Worm (Caenorhabditis elegans) whole organism, late embryonic: ENCODE data around the gene F54H12.8.

Experiments
- C08G9.2 ChIP-seq: sonication (generic microtip); optimal IDR thresholded peaks from 2 replicates; lab custom pipeline; 2016; ENCODE audit warnings: mild to moderate bottlenecking, missing genetic modification characterization, moderate library complexity, missing compliant biosample characterization
- K02D7.2 ChIP-seq: sonication (generic microtip); optimal IDR thresholded peaks from 2 replicates; lab custom pipeline; 2017; ENCODE audit warnings: mild to moderate bottlenecking, missing genetic modification characterization, missing compliant biosample characterization
- ahr-1 ChIP-seq: sonication (generic microtip); optimal IDR thresholded peaks from 2 replicates; lab custom pipeline; 2016; ENCODE audit warnings: missing genetic modification characterization, missing compliant biosample characterization
- ama-1 ChIP-seq: fragments of 150-350 bp; optimal IDR thresholded peaks from 2 replicates; lab custom pipeline; 2014
- ceh-14 ChIP-seq: sonication (generic microtip); optimal IDR thresholded peaks from 2 replicates; lab custom pipeline; 2016; ENCODE audit warnings: missing genotype, missing genetic modification characterization, missing compliant biosample characterization
- ceh-18 ChIP-seq: sonication (generic microtip); optimal IDR thresholded peaks from 2 replicates; lab custom pipeline; 2016; ENCODE audit warnings: missing genetic modification characterization, missing compliant biosample characterization
- ceh-22 ChIP-seq: sonication (generic microtip); optimal IDR thresholded peaks from 2 replicates; lab custom pipeline; 2017; ENCODE audit warnings: missing biosample characterization, missing genetic modification characterization
- dmd-4 ChIP-seq: sonication (generic microtip); optimal IDR thresholded peaks from 2 replicates; lab custom pipeline; 2016; ENCODE audit warnings: borderline replicate concordance, missing genetic modification characterization, missing compliant biosample characterization
- elt-4 ChIP-seq: sonication (generic microtip); optimal IDR thresholded peaks from 2 replicates; lab custom pipeline; 2016; ENCODE audit warnings: missing genetic modification characterization, missing compliant biosample characterization
- ets-4 ChIP-seq: sonication (generic microtip); optimal IDR thresholded peaks from 2 replicates; lab custom pipeline; 2016; ENCODE audit warnings: missing genetic modification characterization, missing compliant biosample characterization
- eyg-1 ChIP-seq: sonication (generic microtip); optimal IDR thresholded peaks from 2 replicates; lab custom pipeline; 2016; ENCODE audit warnings: missing genotype, missing genetic modification characterization, missing compliant biosample characterization
- fkh-10 ChIP-seq: fragments of 150-350 bp; optimal IDR thresholded peaks from 2 replicates; lab custom pipeline; 2014; ENCODE audit warnings: missing biosample characterization, missing genetic modification reagents, missing genetic modification characterization
- gmeb-2 ChIP-seq: sonication (generic microtip); optimal IDR thresholded peaks from 2 replicates; lab custom pipeline; 2016; ENCODE audit warnings: missing genetic modification characterization, inconsistent platforms, missing compliant biosample characterization
- hlh-30 ChIP-seq: sonication (generic microtip); optimal IDR thresholded peaks from 2 replicates; lab custom pipeline; 2017; ENCODE audit warnings: antibody characterized with exemption, missing genetic modification characterization, missing compliant biosample characterization; ENCODE audit not compliant: insufficient read depth
- lim-6 ChIP-seq: sonication (generic microtip); optimal IDR thresholded peaks from 2 replicates; lab custom pipeline; 2016; ENCODE audit warnings: missing genetic modification characterization, missing compliant biosample characterization
- nfya-1 ChIP-seq: sonication (generic microtip); optimal IDR thresholded peaks from 2 replicates; lab custom pipeline; 2017; ENCODE audit warnings: missing genetic modification characterization, mild to moderate bottlenecking, missing compliant biosample characterization, antibody characterized with exemption, moderate library complexity
- nhr-11 ChIP-seq: fragments of 150-350 bp; optimal IDR thresholded peaks from 2 replicates; lab custom pipeline; 2014; ENCODE audit warnings: missing biosample characterization, missing genetic modification characterization
- nhr-232 ChIP-seq: sonication (generic microtip); optimal IDR thresholded peaks from 2 replicates; lab custom pipeline; 2016; ENCODE audit warnings: missing genetic modification characterization, missing compliant biosample characterization
- odd-2 ChIP-seq: sonication (generic microtip); optimal IDR thresholded peaks from 2 replicates; lab custom pipeline; 2017; ENCODE audit warnings: antibody characterized with exemption, mild to moderate bottlenecking, missing genetic modification characterization, missing compliant biosample characterization
- pha-4 ChIP-seq: fragments of 150-350 bp; optimal IDR thresholded peaks from 2 replicates; lab custom pipeline; 2018; ENCODE audit warnings: missing biosample characterization, missing genetic modification reagents, missing genetic modification characterization
- pqm-1 ChIP-seq: sonication (generic microtip); optimal IDR thresholded peaks from 2 replicates; lab custom pipeline; 2016; ENCODE audit warnings: missing genetic modification characterization, missing compliant biosample characterization
- sdc-2 ChIP-seq: sonication (generic microtip); optimal IDR thresholded peaks from 2 replicates; lab custom pipeline; 2016; ENCODE audit warnings: missing genotype, missing genetic modification characterization, missing compliant biosample characterization
- sox-4 ChIP-seq: sonication (generic microtip); optimal IDR thresholded peaks from 2 replicates; lab custom pipeline; 2017; ENCODE audit warnings: mild to moderate bottlenecking, missing genetic modification characterization, inconsistent platforms, missing compliant biosample characterization
- unc-3 ChIP-seq, 2 experiments: fragments of 200-800 bp in 1 of 2; sonication (Bioruptor generic) in 1 of 2; sonication (generic microtip) in 1 of 2; conservative IDR thresholded peaks in 1 of 2; optimal IDR thresholded peaks in 1 of 2; 2 replicates each; pipeline versions ENCODE4 v1.3.6 to Lab custom; 2016 to 2022; ENCODE audit warnings: missing compliant biosample characterization in 2 of 2, missing genetic modification characterization in 2 of 2, missing genetic modification reagents in 1 of 2
- zip-5 ChIP-seq: sonication (generic microtip); optimal IDR thresholded peaks from 2 replicates; lab custom pipeline; 2016; ENCODE audit warnings: missing genetic modification characterization, missing compliant biosample characterization

Gene F54H12.8

ce11 chrIII:7922207-7922606 lies 46.8 kb downstream of the F54H12.8 start, which contains the start of gene C29E4.17:
C29E4.17 (plus strand) TSS chrIII:7922507.
- TF ChIP-seq nfya-1 (tag; lab: Kevin White, UChicago) (no peak), ceh-18 (tag; lab: Kevin White, UChicago) (no peak), lim-6 (tag; lab: Kevin White, UChicago) (no peak)

DNA sequence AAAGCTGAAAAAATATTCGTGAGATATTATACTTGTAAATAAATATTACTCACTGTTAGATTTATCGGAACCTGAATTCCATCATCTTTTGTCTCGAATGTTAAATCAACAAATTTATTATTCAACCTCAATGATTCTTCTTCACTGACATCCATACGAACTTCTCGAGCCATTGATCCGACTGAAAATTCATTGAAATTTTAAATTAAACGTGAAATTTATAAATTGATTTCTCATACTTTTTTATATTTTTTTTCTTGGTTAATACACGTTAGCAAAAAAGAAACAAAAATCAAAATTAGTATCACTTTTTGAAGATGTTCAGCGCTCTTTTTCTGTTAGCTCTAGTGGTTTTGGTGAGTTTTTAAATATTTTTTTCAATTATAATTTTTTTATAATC lies 49.2 kb downstream of the F54H12.8 start, which contains the start of gene C29E4.14:
Gene C29E4.14 (plus strand): TSS at position 301 of the 400 bp plus-strand sequence.
- TF ChIP-seq pha-4 (tag; lab: Kevin White, UChicago) = no peak
- TF ChIP-seq sdc-2 (tag; lab: Kevin White, UChicago) = no peak
- TF ChIP-seq ahr-1 = no peak
- TF ChIP-seq K02D7.2 (tag; lab: Kevin White, UChicago) = no peak
- no peak for TF ChIP-seq ceh-14
- TF ChIP-seq pqm-1 (tag; lab: Kevin White, UChicago) = no peak
- TF ChIP-seq C08G9.2 (tag; lab: Kevin White, UChicago) = no peak
- no peak for TF ChIP-seq fkh-10 (GFP tag; lab: Kevin White, UChicago)
- no peak for TF ChIP-seq zip-5 (tag; lab: Kevin White, UChicago)
- no peak for TF ChIP-seq ceh-18 (tag; lab: Kevin White, UChicago)
- TF ChIP-seq nfya-1 (tag; lab: Kevin White, UChicago) = no peak
- no peak for TF ChIP-seq nhr-232 (tag; lab: Kevin White, UChicago)
- TF ChIP-seq ceh-22 (tag; lab: Kevin White, UChicago) = no peak
- TF ChIP-seq odd-2 = no peak
- TF ChIP-seq elt-4 (tag; lab: Kevin White, UChicago) = no peak

DNA sequence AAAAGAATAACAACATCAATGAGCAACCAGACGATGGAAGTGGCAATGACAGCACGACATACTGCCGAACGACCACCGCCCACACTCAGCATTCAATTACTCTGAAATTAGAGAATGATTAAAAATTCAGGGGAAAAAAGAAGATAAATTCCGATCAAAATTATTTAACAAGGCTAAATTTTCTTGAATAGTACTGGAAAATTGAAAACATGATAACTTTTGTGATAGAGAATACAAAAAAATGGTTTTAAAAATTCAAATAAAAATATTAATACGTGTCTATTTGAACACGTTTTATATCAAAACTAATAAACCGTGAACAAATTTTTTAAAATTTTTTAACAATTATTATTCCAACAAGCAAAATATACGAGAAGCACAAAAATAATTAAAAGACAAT lies 51.4 kb downstream of the F54H12.8 start, which contains the start of gene gly-3:
Gene gly-3 (minus strand): TSS at position 101 of the 400 bp plus-strand sequence.
- TF ChIP-seq eyg-1 (tag; lab: Kevin White, UChicago) = no peak
- TF ChIP-seq ets-4 = no peak
- TF ChIP-seq gmeb-2 (tag; lab: Kevin White, UChicago) = no peak
- no peak for TF ChIP-seq sox-4 (tag; lab: Kevin White, UChicago)
- no peak for TF ChIP-seq hlh-30
- no peak for TF ChIP-seq nhr-232 (tag; lab: Kevin White, UChicago)
- TF ChIP-seq ama-1 (lab: Kevin White, UChicago) = no peak
- no peak for TF ChIP-seq ceh-14
- TF ChIP-seq nhr-11 = no peak
- TF ChIP-seq C08G9.2 (tag; lab: Kevin White, UChicago) = no peak
- TF ChIP-seq zip-5 (tag; lab: Kevin White, UChicago) = no peak
- TF ChIP-seq unc-3 (GFP tag; conservative IDR thresholded peaks at IDR 0.05; lab: Robert Waterston, UW) = no peak
- TF ChIP-seq unc-3 (tag; optimal IDR thresholded peaks at IDR 0.05; lab: Kevin White, UChicago) = no peak
- TF ChIP-seq sdc-2 (tag; lab: Kevin White, UChicago) = no peak
- no peak for TF ChIP-seq dmd-4 (tag; lab: Kevin White, UChicago)
- TF ChIP-seq, all 69 proteins: peak for 0
